Fruit fly (Drosophila melanogaster): ENCODE data around the gene CG32269.

Gene CG32269

dm6 chr3L:3197464-3197863, 11.3 kb downstream of the CG32269 start, which contains the start of gene CG14966 (continued):
- no peak for TF ChIP-seq H15 (GFP tag; IDR thresholded peaks at IDR 0.05)
- peak; percentile 66; the same call in 1 of the 2 replicates for TF ChIP-seq nerfin-2 (GFP tag; IDR thresholded peaks at IDR 0.05; ENCODE audit: partially characterized antibody)
- TF ChIP-seq ranshi (GFP tag; IDR thresholded peaks at IDR 0.05) = no peak
- TF ChIP-seq fu2 (GFP tag; optimal IDR thresholded peaks at IDR 0.05) = peak; percentile 33
- peak; percentile 11 for TF ChIP-seq p53 (GFP tag; optimal IDR thresholded peaks at IDR 0.05)
- TF ChIP-seq Lpt (GFP tag; optimal IDR thresholded peaks at IDR 0.05) = no peak
- TF ChIP-seq CoRest (tag; optimal IDR thresholded peaks at IDR 0.05) = peak; percentile 45
- peak; percentile 80 for TF ChIP-seq CG2129 (GFP tag; IDR thresholded peaks at IDR 0.05; ENCODE audit: partially characterized antibody)
- no peak for TF ChIP-seq abd-A (tag; optimal IDR thresholded peaks at IDR 0.05)
- peak; percentile 87 for TF ChIP-seq Opbp (GFP tag; IDR thresholded peaks at IDR 0.05; ENCODE audit: partially characterized antibody)
- TF ChIP-seq btn (GFP tag; optimal IDR thresholded peaks at IDR 0.05) = no peak
- TF ChIP-seq CG2678 (tag; optimal IDR thresholded peaks at IDR 0.05) = peak; percentile 4
- TF ChIP-seq amos (GFP tag; IDR thresholded peaks at IDR 0.05; ENCODE audit: partially characterized antibody) = peak; percentile 94
- TF ChIP-seq CG4328 (GFP tag; optimal IDR thresholded peaks at IDR 0.05) = no peak
- TF ChIP-seq fd64A (GFP tag; optimal IDR thresholded peaks at IDR 0.05) = no peak
- no peak for TF ChIP-seq CG3281 (GFP tag; optimal IDR thresholded peaks at IDR 0.05)
- 0 out of 2 replicates have a peak, but pooled peaks have one; percentile 38 for TF ChIP-seq sob (GFP tag; IDR thresholded peaks at IDR 0.05)
- no peak for TF ChIP-seq oc (tag; optimal IDR thresholded peaks at IDR 0.05)
- TF ChIP-seq Nf-YC (tag; optimal IDR thresholded peaks at IDR 0.05) = peak; percentile 64
- no peak for TF ChIP-seq CG31224 (GFP tag; IDR thresholded peaks at IDR 0.05)
- TF ChIP-seq dysf (GFP tag; IDR thresholded peaks at IDR 0.05) = no peak
- no peak for TF ChIP-seq Trl (optimal IDR thresholded peaks at IDR 0.05)
- TF ChIP-seq Trl (GFP tag; optimal IDR thresholded peaks at IDR 0.05) = no peak
- TF ChIP-seq emc (GFP tag; optimal IDR thresholded peaks at IDR 0.05) = no peak
- no peak for TF ChIP-seq CG18476 (GFP tag; optimal IDR thresholded peaks at IDR 0.05)
- TF ChIP-seq prd (optimal IDR thresholded peaks at IDR 0.05) = no peak
- TF ChIP-seq prd (GFP tag; IDR thresholded peaks at IDR 0.05) = 0 out of 3 replicates have a peak, but pooled peaks have one; percentile 8
- no peak for TF ChIP-seq CG17385 (GFP tag; optimal IDR thresholded peaks at IDR 0.05)
- no peak for TF ChIP-seq NfI (GFP tag; optimal IDR thresholded peaks at IDR 0.05)
- TF ChIP-seq CG12659 (GFP tag; optimal IDR thresholded peaks at IDR 0.05) = peak; percentile 62
- TF ChIP-seq ci (GFP tag; IDR thresholded peaks at IDR 0.05) = peak; percentile 50; the same call in 1 of the 3 replicates
- TF ChIP-seq CG32772 (GFP tag; IDR thresholded peaks at IDR 0.05) = no peak
- TF ChIP-seq CG2889 (GFP tag; IDR thresholded peaks at IDR 0.05) = no peak
- TF ChIP-seq Chrac-16 (GFP tag; optimal IDR thresholded peaks at IDR 0.05) = peak; percentile 4
- peak; percentile 78 for TF ChIP-seq CG9932 (GFP tag; IDR thresholded peaks at IDR 0.05)
- TF ChIP-seq CG2875 (GFP tag; optimal IDR thresholded peaks at IDR 0.05) = no peak
- TF ChIP-seq chinmo (GFP tag; IDR thresholded peaks at IDR 0.05; ENCODE audit: partially characterized antibody) = peak; percentile 53; the same call in 1 of the 4 replicates
- TF ChIP-seq sens-2 (GFP tag; IDR thresholded peaks at IDR 0.05) = no peak
- peak; percentile 25 for TF ChIP-seq Side (GFP tag; optimal IDR thresholded peaks at IDR 0.05)
- TF ChIP-seq bsh (GFP tag; optimal IDR thresholded peaks at IDR 0.05) = no peak
- peak; percentile 23 for TF ChIP-seq CG7839 (tag; optimal IDR thresholded peaks at IDR 0.05)
- no peak for TF ChIP-seq caup (GFP tag; optimal IDR thresholded peaks at IDR 0.05; ENCODE audit: severe bottlenecking)
- no peak for TF ChIP-seq CG8388 (GFP tag; optimal IDR thresholded peaks at IDR 0.05)
- TF ChIP-seq cwo (GFP tag; optimal IDR thresholded peaks at IDR 0.05) = no peak
- no peak for TF ChIP-seq CG31441 (GFP tag; IDR thresholded peaks at IDR 0.05)
- peak; percentile 0 for TF ChIP-seq CG7786 (GFP tag; optimal IDR thresholded peaks at IDR 0.05)
- no peak for TF ChIP-seq Elba2 (GFP tag; optimal IDR thresholded peaks at IDR 0.05)
- no peak for TF ChIP-seq CG32767 (GFP tag; IDR thresholded peaks at IDR 0.05)
- TF ChIP-seq Dbx (GFP tag; IDR thresholded peaks at IDR 0.05) = peak; percentile 57; the same call in 2 of the 3 replicates
- TF ChIP-seq CG3847 (GFP tag; IDR thresholded peaks at IDR 0.05) = peak; percentile 44
- no peak for TF ChIP-seq CG14965 (GFP tag; optimal IDR thresholded peaks at IDR 0.05; ENCODE audit: borderline replicate concordance)
